Worm (Caenorhabditis elegans) whole organism, L2 larva: ENCODE measurements around the gene srh-279.

Experiments
- F13H6.1 ChIP-seq: sonication (generic microtip); optimal IDR thresholded peaks from 2 replicates; lab custom pipeline; 2016; ENCODE audit warnings: missing genetic modification characterization, missing compliant biosample characterization
- R02D3.7 ChIP-seq: fragments of 150-350 bp; optimal IDR thresholded peaks from 2 replicates; lab custom pipeline; 2014; ENCODE audit warnings: missing biosample characterization, missing genetic modification characterization
- ama-1 ChIP-seq: fragments of 150-350 bp; optimal IDR thresholded peaks from 2 replicates; lab custom pipeline; 2018; ENCODE audit warnings: inconsistent platforms
- blmp-1 ChIP-seq: sonication (generic microtip); optimal IDR thresholded peaks from 2 replicates; lab custom pipeline; 2017; ENCODE audit warnings: missing genetic modification characterization, mild to moderate bottlenecking, missing compliant biosample characterization, antibody characterized with exemption, moderate library complexity; ENCODE audit not compliant: insufficient read depth
- ceh-16 ChIP-seq: fragments of 150-350 bp; optimal IDR thresholded peaks from 2 replicates; lab custom pipeline; 2014; ENCODE audit warnings: missing biosample characterization, missing genetic modification characterization
- fos-1 ChIP-seq: fragments of 150-350 bp; optimal IDR thresholded peaks from 2 replicates; lab custom pipeline; 2014; ENCODE audit warnings: missing biosample characterization, missing genetic modification characterization
- mab-5 ChIP-seq: fragments of 150-350 bp; optimal IDR thresholded peaks from 2 replicates; lab custom pipeline; 2014; ENCODE audit warnings: missing biosample characterization, missing genetic modification characterization
- nhr-10 ChIP-seq: sonication (generic microtip); optimal IDR thresholded peaks from 2 replicates; lab custom pipeline; 2017; ENCODE audit warnings: missing biosample characterization, missing genetic modification characterization
- nhr-23 ChIP-seq: fragments of 150-350 bp; optimal IDR thresholded peaks from 2 replicates; lab custom pipeline; 2014; ENCODE audit warnings: missing biosample characterization, missing genetic modification reagents, missing genetic modification characterization
- nhr-77 ChIP-seq: fragments of 150-350 bp; optimal IDR thresholded peaks from 2 replicates; lab custom pipeline; 2014; ENCODE audit warnings: missing biosample characterization, missing genetic modification characterization
- sma-3 ChIP-seq: sonication (generic microtip); optimal IDR thresholded peaks from 2 replicates; lab custom pipeline; 2016; ENCODE audit warnings: missing genetic modification reagents, missing genetic modification characterization, missing compliant biosample characterization
- sma-9 ChIP-seq, 2 experiments: fragments of 150-350 bp in 1 of 2; sonication (generic microtip) in 1 of 2; optimal IDR thresholded peaks; 2 replicates each; lab custom pipeline; 2014 to 2016; ENCODE audit warnings: missing genetic modification characterization in 2 of 2, mild to moderate bottlenecking in 1 of 2, missing biosample characterization in 1 of 2, missing compliant biosample characterization in 1 of 2, missing genetic modification reagents in 1 of 2, moderate library complexity in 1 of 2
- snpc-4 ChIP-seq: fragments of 150-350 bp; optimal IDR thresholded peaks from 2 replicates; lab custom pipeline; 2014; ENCODE audit warnings: missing biosample characterization, missing genetic modification characterization
- unc-62 ChIP-seq: fragments of 150-350 bp; optimal IDR thresholded peaks from 2 replicates; lab custom pipeline; 2014; ENCODE audit warnings: missing biosample characterization, missing genetic modification reagents, missing genetic modification characterization

ce11 chrV:16232180-16232579, 40.0 kb downstream of the srh-279 start, which contains the start of gene gst-22:
- TF ChIP-seq nhr-23 (tag; lab: Kevin White, UChicago) = no peak
- peak; percentile 99 for TF ChIP-seq fos-1
- no peak for TF ChIP-seq unc-62 (GFP tag; lab: Kevin White, UChicago)
- no peak for TF ChIP-seq snpc-4
- TF ChIP-seq sma-9 (GFP tag; optimal IDR thresholded peaks at IDR 0.05; lab: Kevin White, UChicago) = peak; percentile 56
- no peak for TF ChIP-seq sma-9 (tag; optimal IDR thresholded peaks at IDR 0.05; lab: Kevin White, UChicago)
- TF ChIP-seq ceh-16 = no peak
- no peak for TF ChIP-seq nhr-77 (tag; lab: Kevin White, UChicago)
- no peak for TF ChIP-seq R02D3.7 (tag; lab: Kevin White, UChicago)
- TF ChIP-seq sma-3 (GFP tag; lab: Kevin White, UChicago) = no peak
- no peak for TF ChIP-seq F13H6.1 (tag; lab: Kevin White, UChicago)
- TF ChIP-seq nhr-10 (tag; lab: Kevin White, UChicago) = no peak
- TF ChIP-seq blmp-1 (tag; lab: Kevin White, UChicago) = no peak
- no peak for TF ChIP-seq ama-1 (lab: Kevin White, UChicago)
- no peak for TF ChIP-seq mab-5
